Worm (Caenorhabditis elegans): ENCODE measurements around the gene dpf-1.

DNA sequence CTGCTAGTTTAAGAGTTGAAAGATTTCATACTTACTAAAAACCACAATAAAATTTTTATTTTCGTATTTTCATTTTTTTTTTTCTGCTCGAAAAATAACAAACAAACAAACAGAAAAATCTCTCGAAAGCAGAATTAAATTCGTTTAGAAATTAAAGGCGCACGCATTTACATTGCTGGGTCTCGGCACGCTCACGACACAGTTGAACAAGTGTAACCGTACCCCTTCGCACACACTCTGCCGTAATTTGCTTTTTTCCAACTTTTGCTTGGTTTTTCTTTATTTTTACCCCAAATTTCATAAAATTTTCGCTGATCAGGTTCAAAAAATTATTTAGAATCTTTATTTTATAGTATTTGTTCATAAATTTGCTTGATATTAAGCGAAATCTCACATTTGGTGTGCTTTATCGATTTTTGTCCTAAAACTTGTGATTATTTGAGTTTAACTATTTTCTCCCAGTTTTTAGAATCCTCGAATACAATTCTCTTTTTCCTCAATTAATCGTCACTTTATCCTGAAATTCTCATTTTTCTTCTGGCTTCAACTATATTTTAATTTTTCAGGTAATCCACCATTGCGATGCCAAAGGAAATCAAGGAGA, 40.6 kb downstream of the dpf-1 start, which contains the start of gene rpl-38:
- TF ChIP-seq unc-62 (GFP tag; optimal IDR thresholded peaks at IDR 0.05) (no peak), M03D4.4 (tag; optimal IDR thresholded peaks at IDR 0.05) (no peak), snpc-4 (tag; optimal IDR thresholded peaks at IDR 0.05) (no peak), lin-13 (tag; optimal IDR thresholded peaks at IDR 0.05) (peak; percentile 80), ces-1 (GFP tag; optimal IDR thresholded peaks at IDR 0.05) (peak; percentile 96), nhr-28 (tag; optimal IDR thresholded peaks at IDR 0.05) (no peak), nhr-2 (tag; optimal IDR thresholded peaks at IDR 0.05) (no peak), bed-3 (GFP tag; optimal IDR thresholded peaks at IDR 0.05) (no peak), mep-1 (tag; optimal IDR thresholded peaks at IDR 0.05) (peak; percentile 85), cnd-1 (tag; optimal IDR thresholded peaks at IDR 0.05) (peak; percentile 6)
